Fruit fly (Drosophila melanogaster) whole organism, embryonic: Measurements from ENCODE around the gene CG14805.

Source experiments
- CG10431 ChIP-seq: fragments of 200-800 bp; sonication (Bioruptor generic); optimal IDR thresholded peaks from 3 replicates; lab custom pipeline; 2018; ENCODE audit warnings: missing biosample characterization, mild to moderate bottlenecking, missing genetic modification characterization
- CG10654 ChIP-seq: fragments of 200-800 bp; sonication (Bioruptor generic); optimal IDR thresholded peaks from 2 replicates; lab custom pipeline; 2016; ENCODE audit warnings: missing biosample characterization, missing genetic modification characterization
- CG11247 ChIP-seq: fragments of 200-800 bp; sonication (Bioruptor generic); IDR thresholded peaks from 2 replicates; pipeline ENCODE4 v1.3.6; 2022; ENCODE audit warnings: missing biosample characterization, missing genetic modification characterization
- CG13123 ChIP-seq: fragments of 200-800 bp; sonication (Bioruptor generic); optimal IDR thresholded peaks from 2 replicates; lab custom pipeline; 2016; ENCODE audit warnings: missing biosample characterization, missing genetic modification characterization
- CG14441 ChIP-seq: fragments of 200-800 bp; sonication (Bioruptor generic); IDR thresholded peaks from 2 replicates; pipeline ENCODE4 v1.3.6; 2022; ENCODE audit warnings: missing biosample characterization, missing genetic modification characterization
- CG15073 ChIP-seq: fragments of 200-800 bp; sonication (Bioruptor generic); optimal IDR thresholded peaks from 2 replicates; lab custom pipeline; 2016; ENCODE audit warnings: missing biosample characterization, missing genetic modification characterization
- CG15479 ChIP-seq: fragments of 200-800 bp; sonication (Bioruptor generic); optimal IDR thresholded peaks from 3 replicates; lab custom pipeline; 2019; ENCODE audit warnings: missing biosample characterization, mild to moderate bottlenecking, missing genetic modification characterization, moderate library complexity
- CG16815 ChIP-seq: fragments of 200-800 bp; sonication (Bioruptor generic); optimal IDR thresholded peaks from 3 replicates; lab custom pipeline; 2017; ENCODE audit warnings: missing biosample characterization, mild to moderate bottlenecking, missing genetic modification characterization
- CG17186 ChIP-seq: fragments of 200-800 bp; sonication (Bioruptor generic); optimal IDR thresholded peaks from 3 replicates; lab custom pipeline; 2017; ENCODE audit warnings: missing biosample characterization, missing genetic modification reagents, missing genetic modification characterization
- CG18011 ChIP-seq: fragments of 200-800 bp; sonication (Bioruptor generic); optimal IDR thresholded peaks from 2 replicates; lab custom pipeline; 2017; ENCODE audit warnings: missing biosample characterization, missing genetic modification characterization, mild to moderate bottlenecking, moderate library complexity, missing genotype
- CG18262 ChIP-seq: fragments of 200-800 bp; optimal IDR thresholded peaks from 3 replicates; lab custom pipeline; 2019; ENCODE audit warnings: missing biosample characterization, mild to moderate bottlenecking, missing genetic modification characterization, moderate library complexity
- CG2202 ChIP-seq: fragments of 200-800 bp; sonication (Bioruptor generic); optimal IDR thresholded peaks from 2 replicates; lab custom pipeline; 2018; ENCODE audit warnings: missing biosample characterization, mild to moderate bottlenecking, missing genetic modification characterization
- CG5180 ChIP-seq: fragments of 200-800 bp; sonication (Bioruptor generic); optimal IDR thresholded peaks from 3 replicates; lab custom pipeline; 2017; ENCODE audit warnings: missing biosample characterization, missing genetic modification characterization, mild to moderate bottlenecking, moderate library complexity, missing genetic modification reagents
- CG7786 ChIP-seq: fragments of 200-800 bp; sonication (Bioruptor generic); optimal IDR thresholded peaks from 2 replicates; lab custom pipeline; 2016; ENCODE audit warnings: missing biosample characterization, missing genetic modification characterization
- CG8089 ChIP-seq: fragments of 200-800 bp; sonication (Bioruptor generic); optimal IDR thresholded peaks from 3 replicates; lab custom pipeline; 2016; ENCODE audit warnings: missing biosample characterization, missing genetic modification characterization
- CTCF ChIP-seq: fragments of 200-800 bp; sonication (Bioruptor generic); optimal IDR thresholded peaks from 2 replicates; lab custom pipeline; 2017; ENCODE audit warnings: missing biosample characterization, mild to moderate bottlenecking, missing genetic modification characterization, moderate library complexity
- Chrac-16 ChIP-seq: fragments of 200-800 bp; sonication (Bioruptor generic); optimal IDR thresholded peaks from 3 replicates; lab custom pipeline; 2016; ENCODE audit warnings: missing biosample characterization, missing genetic modification characterization
- CoRest ChIP-seq: fragments of 200-800 bp; sonication (Bioruptor generic); optimal IDR thresholded peaks from 3 replicates; lab custom pipeline; 2018; ENCODE audit warnings: missing biosample characterization, mild to moderate bottlenecking, missing genetic modification characterization, moderate library complexity
- Dll ChIP-seq: fragments of 200-800 bp; sonication (Bioruptor generic); IDR thresholded peaks from 4 replicates; pipeline ENCODE4 v1.3.6; 2022; ENCODE audit warnings: missing biosample characterization, missing genetic modification characterization; ENCODE audit not compliant: partially characterized antibody
- Eip74EF ChIP-seq, 2 experiments: fragments of 200-800 bp in 1 of 2; fragments of >200 bp in 1 of 2; sonication (Bioruptor generic) in 1 of 2; optimal IDR thresholded peaks; 2 replicates each; lab custom pipeline; 2017 to 2019; ENCODE audit warnings: missing biosample characterization in 2 of 2, missing genetic modification characterization in 2 of 2, mild to moderate bottlenecking in 1 of 2, moderate library complexity in 1 of 2
- Ets97D ChIP-seq: fragments of 200-800 bp; sonication (Bioruptor generic); optimal IDR thresholded peaks from 3 replicates; lab custom pipeline; 2016; ENCODE audit warnings: missing biosample characterization, missing genetic modification characterization
- Gsc ChIP-seq: fragments of 200-800 bp; sonication (Bioruptor generic); IDR thresholded peaks from 2 replicates; pipeline ENCODE4 v1.3.6; 2022; ENCODE audit warnings: missing biosample characterization, missing genetic modification characterization
- MBD-R2 ChIP-seq: fragments of 200-800 bp; sonication (Bioruptor generic); IDR thresholded peaks from 2 replicates; pipeline ENCODE4 v1.3.6; 2022; ENCODE audit warnings: missing biosample characterization, missing genetic modification characterization
- Mes4 ChIP-seq: fragments of 200-800 bp; sonication (Bioruptor generic); optimal IDR thresholded peaks from 2 replicates; lab custom pipeline; 2016; ENCODE audit warnings: missing biosample characterization, missing genetic modification characterization
- Mrtf ChIP-seq: fragments of 200-800 bp; sonication (Bioruptor generic); IDR thresholded peaks from 3 replicates; pipeline ENCODE4 v1.3.6; 2022; ENCODE audit warnings: missing biosample characterization, missing genetic modification characterization
- Nf-YB ChIP-seq: fragments of 200-800 bp; sonication (Bioruptor generic); optimal IDR thresholded peaks from 3 replicates; lab custom pipeline; 2019; ENCODE audit warnings: missing biosample characterization, mild to moderate bottlenecking, missing genetic modification characterization, moderate library complexity
- Oaz ChIP-seq: fragments of 200-800 bp; sonication (Bioruptor generic); IDR thresholded peaks from 2 replicates; pipeline ENCODE4 v1.3.6; 2022; ENCODE audit warnings: missing biosample characterization, missing genetic modification characterization
- Optix ChIP-seq: fragments of 200-800 bp; sonication (Bioruptor generic); IDR thresholded peaks from 3 replicates; pipeline ENCODE4 v1.3.6; 2022; ENCODE audit warnings: missing biosample characterization, missing genetic modification characterization
- PHDP ChIP-seq: fragments of 200-800 bp; sonication (Bioruptor generic); optimal IDR thresholded peaks from 3 replicates; lab custom pipeline; 2018; ENCODE audit warnings: missing biosample characterization, mild to moderate bottlenecking, missing genetic modification characterization, moderate library complexity
- Ptx1 ChIP-seq: fragments of 200-800 bp; sonication (Bioruptor generic); IDR thresholded peaks from 2 replicates; pipeline ENCODE4 v1.3.6; 2022; ENCODE audit warnings: missing biosample characterization, missing genetic modification characterization
- Ravus ChIP-seq: fragments of 200-800 bp; sonication (Bioruptor generic); IDR thresholded peaks from 2 replicates; pipeline ENCODE4 v1.3.6; 2022; ENCODE audit warnings: missing biosample characterization, missing genetic modification characterization
- Spps ChIP-seq: fragments of 200-800 bp; sonication (Bioruptor generic); optimal IDR thresholded peaks from 2 replicates; lab custom pipeline; 2018; ENCODE audit warnings: missing biosample characterization, mild to moderate bottlenecking, missing genetic modification characterization
- Sry-β ChIP-seq: fragments of 200-800 bp; sonication (Bioruptor generic); optimal IDR thresholded peaks from 2 replicates; lab custom pipeline; 2018; ENCODE audit warnings: missing biosample characterization, mild to moderate bottlenecking, missing genetic modification characterization, moderate library complexity
- aop ChIP-seq: fragments of 200-800 bp; sonication (Bioruptor generic); IDR thresholded peaks from 2 replicates; pipeline ENCODE4 v1.3.6; 2022; ENCODE audit warnings: missing biosample characterization, missing genetic modification characterization
- croc ChIP-seq: fragments of 200-800 bp; sonication (Bioruptor generic); conservative IDR thresholded peaks from 3 replicates; pipeline ENCODE4 v1.3.6; 2022; ENCODE audit warnings: missing biosample characterization, missing genetic modification characterization
- crol ChIP-seq: fragments of 200-800 bp; sonication (Bioruptor generic); IDR thresholded peaks from 2 replicates; pipeline ENCODE4 v1.3.6; 2022; ENCODE audit warnings: missing biosample characterization, missing genetic modification characterization
- danr ChIP-seq: fragments of 200-800 bp; sonication (Bioruptor generic); IDR thresholded peaks from 2 replicates; pipeline ENCODE4 v1.3.6; 2022; ENCODE audit warnings: missing biosample characterization, missing genetic modification characterization
- dimm ChIP-seq: fragments of 200-800 bp; sonication (Bioruptor generic); IDR thresholded peaks from 2 replicates; pipeline ENCODE4 v1.3.6; 2022; ENCODE audit warnings: missing biosample characterization, missing genetic modification characterization
- dm ChIP-seq: fragments of 200-800 bp; sonication (Bioruptor generic); optimal IDR thresholded peaks from 3 replicates; lab custom pipeline; 2016; ENCODE audit warnings: missing biosample characterization, missing genetic modification characterization
- dmrt11E ChIP-seq: fragments of 200-800 bp; sonication (Bioruptor generic); optimal IDR thresholded peaks from 3 replicates; lab custom pipeline; 2018; ENCODE audit warnings: missing biosample characterization, mild to moderate bottlenecking, missing genetic modification characterization, moderate library complexity
- emc ChIP-seq: fragments of 200-800 bp; sonication (Bioruptor generic); optimal IDR thresholded peaks from 2 replicates; lab custom pipeline; 2016; ENCODE audit warnings: missing biosample characterization, missing genetic modification characterization
- insv ChIP-seq, 2 experiments: fragments of 200-800 bp; sonication (Bioruptor generic); optimal IDR thresholded peaks; 3 replicates each; lab custom pipeline; 2016 to 2018; ENCODE audit warnings: missing biosample characterization in 2 of 2, missing genetic modification characterization in 2 of 2
- lmd ChIP-seq: fragments of 200-800 bp; sonication (Bioruptor generic); IDR thresholded peaks from 2 replicates; pipeline ENCODE4 v1.3.6; 2022; ENCODE audit warnings: missing biosample characterization, missing genetic modification characterization
- mld ChIP-seq: fragments of 200-800 bp; sonication (Bioruptor generic); IDR thresholded peaks from 3 replicates; pipeline ENCODE4 v1.3.6; 2022; ENCODE audit warnings: missing biosample characterization, missing genetic modification characterization; ENCODE audit not compliant: partially characterized antibody
- run ChIP-seq: fragments of 200-800 bp; sonication (Bioruptor generic); optimal IDR thresholded peaks from 3 replicates; lab custom pipeline; 2018; ENCODE audit warnings: missing biosample characterization, mild to moderate bottlenecking, missing genetic modification characterization
- sd ChIP-seq: fragments of 200-800 bp; sonication (Bioruptor generic); optimal IDR thresholded peaks from 3 replicates; lab custom pipeline; 2018; ENCODE audit warnings: missing biosample characterization, mild to moderate bottlenecking, missing genetic modification characterization, moderate library complexity
- so ChIP-seq: fragments of 200-800 bp; sonication (Bioruptor generic); IDR thresholded peaks from 3 replicates; pipeline ENCODE4 v1.3.6; 2022; ENCODE audit warnings: missing biosample characterization, missing genetic modification characterization
- sr ChIP-seq: fragments of 200-800 bp; sonication (Bioruptor generic); IDR thresholded peaks from 3 replicates; pipeline ENCODE4 v1.3.6; 2022; ENCODE audit warnings: missing biosample characterization, missing genetic modification characterization
- stc ChIP-seq: fragments of 200-800 bp; sonication (Bioruptor generic); IDR thresholded peaks from 2 replicates; pipeline ENCODE4 v1.3.6; 2022; ENCODE audit warnings: missing biosample characterization, missing genetic modification characterization
- tgo ChIP-seq: fragments of 200-800 bp; sonication (Bioruptor generic); IDR thresholded peaks from 3 replicates; pipeline ENCODE4 v1.3.6; 2022; ENCODE audit warnings: missing biosample characterization, missing genetic modification characterization
- trem ChIP-seq: fragments of 200-800 bp; optimal IDR thresholded peaks from 3 replicates; lab custom pipeline; 2019; ENCODE audit warnings: missing biosample characterization, mild to moderate bottlenecking, missing genetic modification characterization, moderate library complexity
- wek ChIP-seq: fragments of 200-800 bp; sonication (Bioruptor generic); optimal IDR thresholded peaks from 3 replicates; lab custom pipeline; 2018; ENCODE audit warnings: missing biosample characterization, mild to moderate bottlenecking, missing genetic modification characterization, moderate library complexity
- zen ChIP-seq: fragments of 200-800 bp; sonication (Bioruptor generic); optimal IDR thresholded peaks from 3 replicates; lab custom pipeline; 2018; ENCODE audit warnings: missing biosample characterization, mild to moderate bottlenecking, missing genetic modification characterization, moderate library complexity

The CG14805 gene

DNA sequence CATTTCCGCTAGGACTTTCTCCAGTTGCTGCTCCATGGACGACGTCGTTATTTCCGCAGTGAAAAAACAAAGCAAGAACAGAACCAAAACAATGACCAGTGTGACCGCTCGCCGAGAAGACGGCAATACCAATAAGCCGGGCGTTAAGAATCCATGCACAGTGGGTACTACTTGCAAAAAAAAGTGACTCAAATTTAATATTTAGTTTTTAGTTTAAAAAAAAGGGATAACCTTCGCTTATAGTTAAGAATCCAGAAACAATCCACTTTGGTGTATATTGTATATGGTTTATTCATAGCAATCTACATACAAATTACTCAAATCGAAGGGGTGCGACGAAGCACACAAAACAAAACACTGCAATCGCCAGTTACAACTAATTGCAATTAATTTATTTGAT lies 18.2 kb upstream of the CG14805 start, which contains the start of gene Lamtor5 (continued):
- TF ChIP-seq CoRest (peak; percentile 31), CG13123 (GFP tag; lab: Kevin White, UChicago) (no peak), mld (GFP tag; lab: Robert Waterston, UW) (no peak), CG2202 (tag; lab: Kevin White, UChicago) (no peak), sd (tag; lab: Kevin White, UChicago) (peak; percentile 26), run (tag; lab: Kevin White, UChicago) (no peak), insv (GFP tag; optimal IDR thresholded peaks at IDR 0.05; lab: Kevin White, UChicago) (peak in 1 of 2 experiments; percentile 8), CG18011 (GFP tag; lab: Kevin White, UChicago) (peak; percentile 40), wek (GFP tag; lab: Kevin White, UChicago) (no peak), Optix (GFP tag; lab: Robert Waterston, UW) (no peak), emc (GFP tag; lab: Kevin White, UChicago) (no peak), stc (GFP tag; lab: Robert Waterston, UW) (no peak; the same call in 1 of the 2 replicates), Oaz (no peak), sr (GFP tag; lab: Robert Waterston, UW) (no peak), Nf-YB (peak; percentile 19), Ptx1 (GFP tag; lab: Robert Waterston, UW) (no peak), CG14441 (no peak), tgo (GFP tag; lab: Robert Waterston, UW) (peak; percentile 33; the same call in 1 of the 3 replicates), CG16815 (GFP tag; lab: Kevin White, UChicago) (no peak), lmd (peak; percentile 50; the same call in 1 of the 2 replicates), Dll (GFP tag; lab: Robert Waterston, UW) (no peak), MBD-R2 (peak; percentile 88), Chrac-16 (GFP tag; lab: Kevin White, UChicago) (peak; percentile 25), Spps (tag; lab: Kevin White, UChicago) (no peak), dimm (GFP tag; lab: Robert Waterston, UW) (no peak), dm (GFP tag; lab: Kevin White, UChicago) (no peak), CG15073 (no peak), Sry-β (GFP tag; lab: Kevin White, UChicago) (no peak), danr (GFP tag; lab: Robert Waterston, UW) (no peak), Mes4 (GFP tag; lab: Kevin White, UChicago) (no peak), so (GFP tag; lab: Robert Waterston, UW) (peak; percentile 34; the same call in 1 of the 3 replicates), CG11247 (no peak), trem (tag; lab: Kevin White, UChicago) (peak; percentile 17), Ets97D (peak; percentile 28), Ravus (GFP tag; lab: Robert Waterston, UW) (no peak), aop (GFP tag; lab: Robert Waterston, UW) (no peak), dmrt11E (no peak), CG15479 (GFP tag; lab: Kevin White, UChicago) (no peak), zen (no peak), Gsc (no peak), Mrtf (no peak), CG10431 (GFP tag; lab: Kevin White, UChicago) (no peak), CG10654 (GFP tag; lab: Kevin White, UChicago) (no peak), Eip74EF (GFP tag; optimal IDR thresholded peaks at IDR 0.05; lab: Kevin White, UChicago) (no peak), PHDP (peak; percentile 40), crol (no peak), CG7786 (GFP tag; lab: Kevin White, UChicago) (no peak), CG18262 (peak; percentile 32), CG8089 (GFP tag; lab: Kevin White, UChicago) (no peak), croc (GFP tag; lab: Robert Waterston, UW) (no peak), CG17186 (GFP tag; lab: Kevin White, UChicago) (no peak), CTCF (no peak), CG5180 (no peak)
